Fruit fly (Drosophila melanogaster) whole organism, pupa: ENCODE results near the gene CHKov1.

Source experiments
- CG8159 ChIP-seq: fragments of 200-800 bp; sonication (Bioruptor generic); optimal IDR thresholded peaks from 3 replicates; lab custom pipeline; 2018; ENCODE audit warnings: missing biosample characterization, mild to moderate bottlenecking, missing genetic modification characterization, moderate library complexity
- D1 ChIP-seq: fragments of 200-800 bp; sonication (Bioruptor generic); optimal IDR thresholded peaks from 2 replicates; lab custom pipeline; 2018; ENCODE audit warnings: missing biosample characterization, mild to moderate bottlenecking, missing genetic modification characterization, moderate library complexity
- Pif1A ChIP-seq: fragments of 200-800 bp; sonication (Bioruptor generic); optimal IDR thresholded peaks from 3 replicates; lab custom pipeline; 2016; ENCODE audit warnings: missing biosample characterization, missing genetic modification characterization

DNA sequence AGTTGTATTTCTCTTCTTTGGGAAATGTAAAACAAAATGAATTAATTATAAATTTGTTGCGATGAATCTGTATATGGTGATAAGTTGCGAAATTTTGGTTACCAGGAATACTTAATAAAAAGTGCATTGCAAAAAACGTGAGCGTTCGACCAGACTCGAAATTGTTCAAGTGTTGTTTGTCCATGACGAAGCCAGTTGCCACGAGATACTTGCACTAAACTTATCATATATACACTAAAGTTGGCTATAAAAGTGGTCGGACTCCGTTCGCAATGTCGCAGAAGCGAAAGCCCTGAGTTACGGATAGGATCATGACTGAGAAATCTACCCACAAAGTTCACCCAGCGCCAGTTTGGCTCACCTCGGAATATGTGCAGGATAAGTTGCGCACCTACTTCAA, 55.6 kb downstream of the CHKov1 start, which contains the start of gene CG11878:
- TF ChIP-seq CG8159 (no peak), D1 (no peak), Pif1A (no peak)
